Worm (Caenorhabditis elegans) whole organism, L4 larva: ENCODE data around the gene F47B7.2.

Source experiments
- T26A8.4 ChIP-seq: fragments of 200-800 bp; sonication (Bioruptor generic); IDR thresholded peaks from 2 replicates; pipeline ENCODE4 v1.3.6; 2022; ENCODE audit warnings: missing genetic modification characterization, missing compliant biosample characterization
- Y48G9A.11 ChIP-seq: fragments of 200-800 bp; sonication (Bioruptor generic); IDR thresholded peaks from 2 replicates; pipeline ENCODE4 v1.3.6; 2022; ENCODE audit warnings: missing genetic modification reagents, missing genetic modification characterization, missing compliant biosample characterization
- Y5F2A.4 ChIP-seq: fragments of 200-800 bp; sonication (Bioruptor generic); optimal IDR thresholded peaks from 2 replicates; lab custom pipeline; 2018; ENCODE audit warnings: mild to moderate bottlenecking, missing genetic modification characterization, missing compliant biosample characterization
- ZK337.2 ChIP-seq: fragments of 200-800 bp; sonication (Bioruptor generic); IDR thresholded peaks from 2 replicates; pipeline ENCODE4 v1.3.6; 2022; ENCODE audit warnings: missing genetic modification reagents, missing genetic modification characterization, missing compliant biosample characterization
- aha-1 ChIP-seq: fragments of 150-350 bp; peaks from one replicate; lab custom pipeline; 2014; ENCODE audit warnings: missing biosample characterization, missing genetic modification characterization
- ceh-28 ChIP-seq: fragments of 150-350 bp; optimal IDR thresholded peaks from 2 replicates; lab custom pipeline; 2014; ENCODE audit warnings: missing biosample characterization, missing genetic modification reagents, missing genetic modification characterization
- ceh-44 ChIP-seq: fragments of 200-800 bp; sonication (Bioruptor generic); IDR thresholded peaks from 2 replicates; pipeline ENCODE4 v1.3.6; 2022; ENCODE audit warnings: missing genetic modification reagents, missing genetic modification characterization, missing compliant biosample characterization
- ces-1 ChIP-seq: fragments of 150-350 bp; sonication (generic microtip); optimal IDR thresholded peaks from 4 replicates; lab custom pipeline; 2014; ENCODE audit warnings: missing biosample characterization, missing genetic modification reagents, missing genetic modification characterization
- cey-2 ChIP-seq: sonication (generic microtip); optimal IDR thresholded peaks from 3 replicates; lab custom pipeline; 2017; ENCODE audit warnings: missing genetic modification characterization, mild to moderate bottlenecking, missing compliant biosample characterization, antibody characterized with exemption, borderline replicate concordance; ENCODE audit not compliant: insufficient read depth
- ctbp-1 ChIP-seq: fragments of 200-800 bp; sonication (Bioruptor generic); IDR thresholded peaks from 2 replicates; pipeline ENCODE4 v1.3.6; 2022; ENCODE audit warnings: missing genetic modification reagents, missing genetic modification characterization, missing compliant biosample characterization
- daf-16 ChIP-seq, 3 experiments: sonication (generic microtip); optimal IDR thresholded peaks; 2 replicates each; lab custom pipeline; 2016 to 2017; ENCODE audit warnings: missing genetic modification characterization in 3 of 3, missing genetic modification reagents in 3 of 3, mild to moderate bottlenecking in 2 of 3, missing compliant biosample characterization in 2 of 3, missing biosample characterization in 1 of 3, moderate library complexity in 1 of 3
- daf-19 ChIP-seq: fragments of 200-800 bp; sonication (Bioruptor generic); conservative IDR thresholded peaks from 2 replicates; pipeline ENCODE4 v1.3.6; 2022; ENCODE audit warnings: missing genetic modification characterization, missing compliant biosample characterization
- dmd-6 ChIP-seq: fragments of 200-800 bp; sonication (Bioruptor generic); IDR thresholded peaks from 2 replicates; pipeline ENCODE4 v1.3.6; 2022; ENCODE audit warnings: missing genetic modification reagents, missing genetic modification characterization, missing compliant biosample characterization
- dmd-8 ChIP-seq: fragments of 200-800 bp; sonication (Bioruptor generic); IDR thresholded peaks from 2 replicates; pipeline ENCODE4 v1.3.6; 2022; ENCODE audit warnings: missing genetic modification characterization, missing compliant biosample characterization
- duxl-1 ChIP-seq: sonication (generic microtip); optimal IDR thresholded peaks from 2 replicates; lab custom pipeline; 2016; ENCODE audit warnings: mild to moderate bottlenecking, missing genetic modification characterization, moderate library complexity, missing compliant biosample characterization; ENCODE audit not compliant: poor library complexity
- fos-1 ChIP-seq: fragments of 150-350 bp; optimal IDR thresholded peaks from 2 replicates; lab custom pipeline; 2014; ENCODE audit warnings: missing biosample characterization, missing genetic modification characterization
- gei-8 ChIP-seq: fragments of 200-800 bp; sonication (Bioruptor generic); optimal IDR thresholded peaks from 2 replicates; lab custom pipeline; 2018; ENCODE audit warnings: mild to moderate bottlenecking, missing genetic modification characterization, missing compliant biosample characterization
- hlh-11 ChIP-seq: fragments of 200-800 bp; sonication (Bioruptor generic); optimal IDR thresholded peaks from 2 replicates; lab custom pipeline; 2018; ENCODE audit warnings: mild to moderate bottlenecking, missing genetic modification characterization, missing compliant biosample characterization
- jun-1 ChIP-seq: fragments of 150-350 bp; optimal IDR thresholded peaks from 2 replicates; lab custom pipeline; 2014; ENCODE audit warnings: missing biosample characterization, missing genetic modification reagents, missing genetic modification characterization
- lim-7 ChIP-seq: fragments of 200-800 bp; sonication (Bioruptor generic); IDR thresholded peaks from 2 replicates; pipeline ENCODE4 v1.3.6; 2022; ENCODE audit warnings: missing genetic modification characterization, missing compliant biosample characterization
- lin-13 ChIP-seq: fragments of 150-350 bp; optimal IDR thresholded peaks from 2 replicates; lab custom pipeline; 2014; ENCODE audit warnings: missing biosample characterization, missing genetic modification reagents, missing genetic modification characterization
- lin-29 ChIP-seq: fragments of 200-800 bp; sonication (Bioruptor generic); IDR thresholded peaks from 2 replicates; pipeline ENCODE4 v1.3.6; 2022; ENCODE audit warnings: missing genetic modification reagents, missing genetic modification characterization, missing compliant biosample characterization
- lin-38 ChIP-seq: fragments of 200-800 bp; sonication (Bioruptor generic); IDR thresholded peaks from 2 replicates; pipeline ENCODE4 v1.3.6; 2022; ENCODE audit warnings: missing genetic modification reagents, missing genetic modification characterization, missing compliant biosample characterization
- lsy-2 ChIP-seq, 2 experiments: fragments of 150-350 bp in 1 of 2; sonication (generic microtip) in 1 of 2; optimal IDR thresholded peaks; 2 replicates each; lab custom pipeline; 2014 to 2017; ENCODE audit warnings: missing biosample characterization in 2 of 2, missing genetic modification characterization in 2 of 2
- madf-5 ChIP-seq, 2 experiments: fragments of 200-800 bp; sonication (Bioruptor generic); IDR thresholded peaks; 2 replicates each; pipeline ENCODE4 v1.3.6; 2022; ENCODE audit warnings: missing compliant biosample characterization in 2 of 2, missing genetic modification characterization in 2 of 2
- madf-9 ChIP-seq: fragments of 200-800 bp; sonication (Bioruptor generic); conservative IDR thresholded peaks from 2 replicates; pipeline ENCODE4 v1.3.6; 2022; ENCODE audit warnings: missing genetic modification reagents, missing genetic modification characterization, missing compliant biosample characterization
- mes-2 ChIP-seq: sonication (generic microtip); optimal IDR thresholded peaks from 2 replicates; lab custom pipeline; 2016; ENCODE audit warnings: missing genotype, mild to moderate bottlenecking, missing genetic modification characterization, missing compliant biosample characterization; ENCODE audit not compliant: poor library complexity, severe bottlenecking
- mxl-2 ChIP-seq: fragments of 200-800 bp; sonication (Bioruptor generic); conservative IDR thresholded peaks from 2 replicates; pipeline ENCODE4 v1.3.6; 2022; ENCODE audit warnings: missing genetic modification reagents, missing genetic modification characterization, missing compliant biosample characterization
- nhr-10 ChIP-seq: fragments of 150-350 bp; optimal IDR thresholded peaks from 2 replicates; lab custom pipeline; 2014; ENCODE audit warnings: missing biosample characterization, missing genetic modification characterization
- nhr-237 ChIP-seq: sonication (generic microtip); optimal IDR thresholded peaks from 2 replicates; lab custom pipeline; 2017; ENCODE audit warnings: missing biosample characterization, missing genetic modification characterization
- nhr-25 ChIP-seq: sonication (generic microtip); optimal IDR thresholded peaks from 2 replicates; lab custom pipeline; 2017; ENCODE audit warnings: missing genetic modification characterization, mild to moderate bottlenecking, missing compliant biosample characterization, antibody characterized with exemption, moderate library complexity, borderline replicate concordance; ENCODE audit not compliant: insufficient read depth
- nhr-48 ChIP-seq: sonication (generic microtip); optimal IDR thresholded peaks from 2 replicates; lab custom pipeline; 2016; ENCODE audit warnings: mild to moderate bottlenecking, missing genetic modification characterization, missing compliant biosample characterization
- pha-4 ChIP-seq, 2 experiments: fragments of 150-350 bp in 1 of 2; fragments of 200-800 bp in 1 of 2; sonication (Bioruptor generic) in 1 of 2; IDR thresholded peaks in 1 of 2; optimal IDR thresholded peaks in 1 of 2; 2 replicates each; pipeline versions ENCODE4 v1.3.6 to Lab custom; 2014 to 2022; ENCODE audit warnings: missing genetic modification characterization in 2 of 2, missing genetic modification reagents in 2 of 2, missing biosample characterization in 1 of 2, missing compliant biosample characterization in 1 of 2
- pqm-1 ChIP-seq: sonication (generic microtip); optimal IDR thresholded peaks from 2 replicates; lab custom pipeline; 2017; ENCODE audit warnings: missing biosample characterization, missing genetic modification characterization
- set-16 ChIP-seq: fragments of 200-800 bp; sonication (Bioruptor generic); IDR thresholded peaks from 2 replicates; pipeline ENCODE4 v1.3.6; 2022; ENCODE audit warnings: missing genetic modification reagents, missing genetic modification characterization, missing compliant biosample characterization
- spr-1 ChIP-seq: sonication (generic microtip); optimal IDR thresholded peaks from 2 replicates; lab custom pipeline; 2016; ENCODE audit warnings: mild to moderate bottlenecking, missing genetic modification characterization, missing compliant biosample characterization
- spr-3 ChIP-seq: fragments of 200-800 bp; sonication (Bioruptor generic); optimal IDR thresholded peaks from 2 replicates; lab custom pipeline; 2018; ENCODE audit warnings: mild to moderate bottlenecking, missing genetic modification characterization, missing compliant biosample characterization
- tag-97 ChIP-seq: fragments of 200-800 bp; sonication (Bioruptor generic); IDR thresholded peaks from 2 replicates; pipeline ENCODE4 v1.3.6; 2022; ENCODE audit warnings: missing genetic modification characterization, missing compliant biosample characterization
- tra-1 ChIP-seq: fragments of 200-800 bp; sonication (Bioruptor generic); IDR thresholded peaks from 2 replicates; pipeline ENCODE4 v1.3.6; 2022; ENCODE audit warnings: missing genetic modification reagents, missing genetic modification characterization, missing compliant biosample characterization
- unc-62 ChIP-seq, 3 experiments: fragments of 150-350 bp in 1 of 3; sonication (generic microtip); optimal IDR thresholded peaks in 2 of 3; peaks in 1 of 3; 1 replicate in 1 of 3; 2 replicates in 2 of 3; lab custom pipeline; 2014 to 2017; ENCODE audit warnings: missing biosample characterization in 3 of 3, missing genetic modification characterization in 3 of 3, missing genetic modification reagents in 3 of 3, missing genotype in 1 of 3
- vab-7 ChIP-seq: fragments of 200-800 bp; sonication (Bioruptor generic); IDR thresholded peaks from 2 replicates; pipeline ENCODE4 v1.3.6; 2022; ENCODE audit warnings: missing genetic modification reagents, missing genetic modification characterization, missing compliant biosample characterization
- zfp-2 ChIP-seq: sonication (generic microtip); optimal IDR thresholded peaks from 2 replicates; lab custom pipeline; 2016; ENCODE audit warnings: mild to moderate bottlenecking, missing genetic modification characterization, missing compliant biosample characterization
- zip-2 ChIP-seq: fragments of 150-350 bp; optimal IDR thresholded peaks from 2 replicates; lab custom pipeline; 2014; ENCODE audit warnings: missing biosample characterization, missing genetic modification characterization

F47B7.2 gene

ce11 chrX:3728970-3729369 lies 43.6 kb upstream of the F47B7.2 start, which contains the start of gene aex-4 (continued):
- TF ChIP-seq lin-13 (peak; percentile 6), dmd-6 (GFP tag; lab: Robert Waterston, UW) (peak; percentile 94), madf-5 (GFP tag; IDR thresholded peaks at IDR 0.05; lab: Robert Waterston, UW) (no peak), Y5F2A.4 (no peak), ceh-28 (tag; lab: Kevin White, UChicago) (no peak), lim-7 (GFP tag; lab: Robert Waterston, UW) (no peak), mes-2 (no peak), madf-9 (no peak), aha-1 (tag; lab: Kevin White, UChicago) (peak; percentile 97), cey-2 (tag; lab: Kevin White, UChicago) (no peak), zip-2 (tag; lab: Kevin White, UChicago) (no peak), nhr-48 (tag; lab: Kevin White, UChicago) (peak; percentile 54), spr-3 (no peak), spr-1 (tag; lab: Kevin White, UChicago) (no peak), nhr-25 (tag; lab: Kevin White, UChicago) (no peak), dmd-8 (GFP tag; lab: Robert Waterston, UW) (no peak), lin-38 (no peak), nhr-10 (no peak), mxl-2 (no peak), lsy-2 (tag; optimal IDR thresholded peaks at IDR 0.05; lab: Kevin White, UChicago) (no peak), daf-19 (no peak), T26A8.4 (GFP tag; lab: Robert Waterston, UW) (0 out of 2 replicates have a peak, but pooled peaks have one; percentile 24), ZK337.2 (GFP tag; lab: Robert Waterston, UW) (no peak), pha-4 (GFP tag; IDR thresholded peaks at IDR 0.05; lab: Robert Waterston, UW) (no peak), pha-4 (tag; optimal IDR thresholded peaks at IDR 0.05; lab: Kevin White, UChicago) (no peak), pqm-1 (tag; lab: Kevin White, UChicago) (peak; percentile 98), ces-1 (GFP tag; lab: Kevin White, UChicago) (no peak), jun-1 (tag; lab: Kevin White, UChicago) (no peak), gei-8 (GFP tag; lab: Kevin White, UChicago) (no peak), ctbp-1 (no peak), lin-29 (GFP tag; lab: Robert Waterston, UW) (no peak), Y48G9A.11 (GFP tag; lab: Robert Waterston, UW) (no peak), fos-1 (no peak), duxl-1 (tag; lab: Kevin White, UChicago) (no peak)

- TF ChIP-seq hlh-11 (tag; lab: Kevin White, UChicago) (peak; percentile 50), ceh-44 (GFP tag; lab: Robert Waterston, UW) (no peak), nhr-237 (tag; lab: Kevin White, UChicago) (no peak), set-16 (peak; percentile 91), tag-97 (GFP tag; lab: Robert Waterston, UW) (no peak), vab-7 (GFP tag; lab: Robert Waterston, UW) (0 out of 2 replicates have a peak, but pooled peaks have one; percentile 15), zfp-2 (no peak), daf-16 (GFP tag; optimal IDR thresholded peaks at IDR 0.05; lab: Kevin White, UChicago) (peak in 1 of 2 experiments; percentile 54), daf-16 (tag; optimal IDR thresholded peaks at IDR 0.05; lab: Kevin White, UChicago) (no peak), unc-62 (GFP tag; optimal IDR thresholded peaks at IDR 0.05 in 1 of 2; lab: Kevin White, UChicago) (peak in 1 of 2 experiments; percentile 21), unc-62 (tag; optimal IDR thresholded peaks at IDR 0.05; lab: Kevin White, UChicago) (no peak), tra-1 (peak; percentile 15; the same call in 1 of the 2 replicates)
These were observed 39.2 kb upstream of the F47B7.2 start for ce11 chrX:3733321-3733720.
